Worm (Caenorhabditis elegans) whole organism, L3 larva: ENCODE measurements around the gene W03C9.2.

Source experiments
- ama-1 ChIP-seq: fragments of 150-350 bp; optimal IDR thresholded peaks from 2 replicates; lab custom pipeline; 2018
- egl-5 ChIP-seq: fragments of 150-350 bp; optimal IDR thresholded peaks from 2 replicates; lab custom pipeline; 2017; ENCODE audit warnings: missing biosample characterization, missing genetic modification reagents, missing genetic modification characterization, inconsistent platforms
- elt-3 ChIP-seq, 3 experiments: fragments of 150-350 bp in 1 of 3; sonication (generic microtip) in 2 of 3; optimal IDR thresholded peaks; 2 replicates in 2 of 3; 4 replicates in 1 of 3; lab custom pipeline; 2014 to 2017; ENCODE audit warnings: missing biosample characterization in 3 of 3, missing genetic modification characterization in 3 of 3
- eor-1 ChIP-seq, 2 experiments: fragments of 150-350 bp; optimal IDR thresholded peaks; 2 replicates each; lab custom pipeline; 2014 to 2018; ENCODE audit warnings: missing biosample characterization in 2 of 2, missing genetic modification characterization in 2 of 2
- fos-1 ChIP-seq: fragments of 150-350 bp; optimal IDR thresholded peaks from 2 replicates; lab custom pipeline; 2014; ENCODE audit warnings: missing biosample characterization, missing genetic modification characterization
- nfya-1 ChIP-seq: sonication (generic microtip); optimal IDR thresholded peaks from 2 replicates; lab custom pipeline; 2017; ENCODE audit warnings: missing genetic modification characterization, mild to moderate bottlenecking, missing compliant biosample characterization, antibody characterized with exemption, moderate library complexity; ENCODE audit not compliant: insufficient read depth
- nhr-11 ChIP-seq: fragments of 150-350 bp; optimal IDR thresholded peaks from 2 replicates; lab custom pipeline; 2014; ENCODE audit warnings: missing biosample characterization, missing genetic modification characterization
- nhr-77 ChIP-seq: fragments of 150-350 bp; optimal IDR thresholded peaks from 2 replicates; lab custom pipeline; 2014; ENCODE audit warnings: missing biosample characterization, missing genetic modification characterization
- unc-39 ChIP-seq: sonication (generic microtip); optimal IDR thresholded peaks from 4 replicates; lab custom pipeline; 2017; ENCODE audit warnings: missing biosample characterization, missing genetic modification characterization
- ztf-11 ChIP-seq: fragments of 150-350 bp; optimal IDR thresholded peaks from 2 replicates; lab custom pipeline; 2014; ENCODE audit warnings: missing biosample characterization, missing genetic modification characterization
- ztf-4 ChIP-seq: fragments of 150-350 bp; optimal IDR thresholded peaks from 2 replicates; lab custom pipeline; 2014; ENCODE audit warnings: missing biosample characterization, missing genetic modification characterization

- TF ChIP-seq nhr-11 (tag; lab: Kevin White, UChicago) (no peak), ztf-11 (no peak), eor-1 (tag; optimal IDR thresholded peaks at IDR 0.05; lab: Kevin White, UChicago) (no peak), nfya-1 (tag; lab: Kevin White, UChicago) (no peak), ama-1 (lab: Kevin White, UChicago) (no peak), elt-3 (tag; optimal IDR thresholded peaks at IDR 0.05; lab: Kevin White, UChicago) (no peak), nhr-77 (tag; lab: Kevin White, UChicago) (no peak), egl-5 (tag; lab: Kevin White, UChicago) (no peak), unc-39 (tag; lab: Kevin White, UChicago) (no peak), fos-1 (tag; lab: Kevin White, UChicago) (no peak), ztf-4 (tag; lab: Kevin White, UChicago) (no peak)
Measured at ce11 chrII:11923620-11924298, 38.4 kb upstream of the W03C9.2 start.
